Worm (Caenorhabditis elegans) whole organism, L3 larva: ENCODE results near the gene ndua-7.

Experiments used
- R02D3.7 ChIP-seq: fragments of 150-350 bp; optimal IDR thresholded peaks from 2 replicates; lab custom pipeline; 2014; ENCODE audit warnings: missing biosample characterization, missing genetic modification characterization
- ama-1 ChIP-seq: fragments of 150-350 bp; optimal IDR thresholded peaks from 2 replicates; lab custom pipeline; 2018
- pha-4 ChIP-seq: fragments of 150-350 bp; optimal IDR thresholded peaks from 2 replicates; lab custom pipeline; 2014; ENCODE audit warnings: missing biosample characterization, missing genetic modification reagents, missing genetic modification characterization

- no peak for TF ChIP-seq R02D3.7 (tag; lab: Kevin White, UChicago)
- TF ChIP-seq pha-4 (tag; lab: Kevin White, UChicago), result no peak
- TF ChIP-seq ama-1 (lab: Kevin White, UChicago), result no peak
Measured at ce11 chrII:13484108-13484507, 10.3 kb downstream of the ndua-7 start.
